Fruit fly (Drosophila melanogaster): Measurements from ENCODE around the gene TotC.

dm6 chr3R:20905418-20905817 lies 32.6 kb downstream of the TotC start, which contains the start of gene TotX:
- TF ChIP-seq fd96Ca (GFP tag; IDR thresholded peaks at IDR 0.05) (no peak), CG34367 (tag; optimal IDR thresholded peaks at IDR 0.05) (no peak), Pif1B (GFP tag; optimal IDR thresholded peaks at IDR 0.05) (no peak), CG32121 (GFP tag; IDR thresholded peaks at IDR 0.05) (no peak)
